Fruit fly (Drosophila melanogaster) whole organism, adult: ENCODE data around the gene Srx.

Experiments
- CG1620 ChIP-seq: fragments of 200-800 bp; sonication (Bioruptor generic); optimal IDR thresholded peaks from 2 replicates; lab custom pipeline; 2016; ENCODE audit warnings: missing biosample characterization, missing genetic modification characterization
- CG7045 ChIP-seq: fragments of 200-800 bp; sonication (Bioruptor generic); optimal IDR thresholded peaks from 2 replicates; lab custom pipeline; 2017; ENCODE audit warnings: missing biosample characterization, mild to moderate bottlenecking, missing genetic modification characterization
- Crg-1 ChIP-seq: fragments of 200-800 bp; sonication (Bioruptor generic); optimal IDR thresholded peaks from 2 replicates; lab custom pipeline; 2016; ENCODE audit warnings: missing biosample characterization, missing genetic modification characterization
- Hr96 ChIP-seq: fragments of 200-800 bp; sonication (Bioruptor generic); optimal IDR thresholded peaks from 2 replicates; lab custom pipeline; 2016; ENCODE audit warnings: missing biosample characterization, missing genetic modification characterization
- kay ChIP-seq: fragments of 200-800 bp; sonication (Bioruptor generic); peaks from one replicate; lab custom pipeline; 2016; ENCODE audit warnings: missing biosample characterization, missing genetic modification characterization, borderline replicate concordance

DNA sequence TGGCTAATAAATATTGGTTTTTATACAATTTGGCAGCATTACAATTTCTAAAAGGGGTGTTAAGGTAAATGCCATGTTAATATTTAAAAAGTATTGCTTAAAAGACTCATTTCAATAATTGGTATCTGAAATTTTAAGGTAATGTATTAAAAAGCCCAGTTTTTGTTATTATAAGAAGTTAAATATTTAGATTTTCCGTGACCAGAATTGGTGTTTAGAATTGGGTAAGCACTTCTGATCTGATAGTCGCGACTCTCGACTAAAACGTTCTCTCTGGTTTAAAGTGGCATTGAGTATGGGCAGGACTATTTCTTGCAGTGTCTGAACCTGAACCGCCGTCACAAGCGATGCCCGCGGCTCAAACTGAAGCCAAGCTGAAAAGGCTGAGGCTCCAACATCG, 40.3 kb upstream of the Srx start:
- TF ChIP-seq Hr96 (GFP tag; lab: Kevin White, UChicago), result no peak
- TF ChIP-seq kay (GFP tag; lab: Kevin White, UChicago), result no peak
- no peak for TF ChIP-seq CG7045 (GFP tag; lab: Kevin White, UChicago)
- no peak for TF ChIP-seq Crg-1 (GFP tag; lab: Kevin White, UChicago)
- TF ChIP-seq CG1620 (GFP tag; lab: Kevin White, UChicago), result no peak
